Worm (Caenorhabditis elegans) whole organism, young adult: ENCODE measurements around the gene acdh-10.
A peak's percentile ranks its signal among the peaks of the same experiment; 100 is the strongest.

Source experiments
- B0336.3 ChIP-seq: fragments of 200-800 bp; sonication (Bioruptor generic); IDR thresholded peaks from 2 replicates; pipeline ENCODE4 v1.3.6; 2022; ENCODE audit warnings: missing genetic modification characterization, missing compliant biosample characterization
- C06A6.2 ChIP-seq: fragments of 200-800 bp; sonication (Bioruptor generic); conservative IDR thresholded peaks from 2 replicates; pipeline ENCODE4 v1.3.6; 2022; ENCODE audit warnings: missing genetic modification characterization, missing compliant biosample characterization
- C17E4.6 ChIP-seq: fragments of 200-800 bp; sonication (Bioruptor generic); IDR thresholded peaks from 2 replicates; pipeline ENCODE4 v1.3.6; 2022; ENCODE audit warnings: missing genetic modification reagents, missing genetic modification characterization, missing compliant biosample characterization
- F39B2.1 ChIP-seq: fragments of 200-800 bp; sonication (Bioruptor generic); IDR thresholded peaks from 2 replicates; pipeline ENCODE4 v1.3.6; 2022; ENCODE audit warnings: missing genetic modification reagents, missing genetic modification characterization, missing compliant biosample characterization
- F49E8.2 ChIP-seq: sonication (generic microtip); optimal IDR thresholded peaks from 3 replicates; lab custom pipeline; 2017; ENCODE audit warnings: missing genetic modification characterization, mild to moderate bottlenecking, missing compliant biosample characterization, antibody characterized with exemption, moderate library complexity; ENCODE audit not compliant: insufficient read depth
- F52B5.7 ChIP-seq: sonication (generic microtip); optimal IDR thresholded peaks from 2 replicates; lab custom pipeline; 2016; ENCODE audit warnings: mild to moderate bottlenecking, missing genetic modification characterization, missing compliant biosample characterization
- T07F8.4 ChIP-seq: sonication (generic microtip); optimal IDR thresholded peaks from 2 replicates; lab custom pipeline; 2016; ENCODE audit warnings: mild to moderate bottlenecking, missing genetic modification characterization, moderate library complexity, missing compliant biosample characterization
- Y56A3A.18 ChIP-seq: fragments of 200-800 bp; sonication (Bioruptor generic); IDR thresholded peaks from 2 replicates; pipeline ENCODE4 v1.3.6; 2022; ENCODE audit warnings: missing genetic modification reagents, missing genetic modification characterization, missing compliant biosample characterization
- Y95B8A.8 ChIP-seq: fragments of 200-800 bp; sonication (Bioruptor generic); IDR thresholded peaks from 2 replicates; pipeline ENCODE4 v1.3.6; 2022; ENCODE audit warnings: missing genetic modification reagents, missing genetic modification characterization, missing compliant biosample characterization
- ZK185.1 ChIP-seq: sonication (generic microtip); optimal IDR thresholded peaks from 2 replicates; lab custom pipeline; 2016; ENCODE audit warnings: mild to moderate bottlenecking, missing genetic modification characterization, missing compliant biosample characterization; ENCODE audit not compliant: poor library complexity, severe bottlenecking
- attf-3 ChIP-seq: fragments of 200-800 bp; sonication (Bioruptor generic); conservative IDR thresholded peaks from 2 replicates; pipeline ENCODE4 v1.3.6; 2022; ENCODE audit warnings: missing genetic modification reagents, missing genetic modification characterization, missing compliant biosample characterization
- attf-6 ChIP-seq: fragments of 200-800 bp; sonication (Bioruptor generic); IDR thresholded peaks from 2 replicates; pipeline ENCODE4 v1.3.6; 2022; ENCODE audit warnings: missing genetic modification reagents, missing genetic modification characterization, missing compliant biosample characterization
- cebp-1 ChIP-seq, 2 experiments: fragments of 200-800 bp in 1 of 2; sonication (Bioruptor generic) in 1 of 2; sonication (generic microtip) in 1 of 2; IDR thresholded peaks in 1 of 2; optimal IDR thresholded peaks in 1 of 2; 2 replicates each; pipeline versions ENCODE4 v1.3.6 to Lab custom; 2017 to 2022; ENCODE audit warnings: missing compliant biosample characterization in 2 of 2, missing genetic modification characterization in 2 of 2, mild to moderate bottlenecking in 1 of 2, missing genetic modification reagents in 1 of 2, moderate library complexity in 1 of 2
- cebp-2 ChIP-seq: fragments of 200-800 bp; sonication (Bioruptor generic); IDR thresholded peaks from 2 replicates; pipeline ENCODE4 v1.3.6; 2022; ENCODE audit warnings: missing genetic modification characterization, missing compliant biosample characterization
- dpff-1 ChIP-seq: sonication (generic microtip); optimal IDR thresholded peaks from 2 replicates; lab custom pipeline; 2017; ENCODE audit warnings: mild to moderate bottlenecking, missing genetic modification characterization, missing compliant biosample characterization
- efl-1 ChIP-seq: fragments of 150-350 bp; optimal IDR thresholded peaks from 2 replicates; lab custom pipeline; 2014; ENCODE audit warnings: missing biosample characterization, missing genetic modification reagents, missing genetic modification characterization
- fkh-3 ChIP-seq: sonication (generic microtip); optimal IDR thresholded peaks from 2 replicates; lab custom pipeline; 2016; ENCODE audit warnings: mild to moderate bottlenecking, missing genetic modification characterization, missing compliant biosample characterization
- him-1 ChIP-seq: sonication (generic microtip); optimal IDR thresholded peaks from 2 replicates; lab custom pipeline; 2016; ENCODE audit warnings: missing genotype, missing genetic modification reagents, missing genetic modification characterization, missing compliant biosample characterization
- hmg-20 ChIP-seq: fragments of 200-800 bp; sonication (Bioruptor generic); IDR thresholded peaks from 2 replicates; pipeline ENCODE4 v1.3.6; 2022; ENCODE audit warnings: missing genetic modification reagents, missing genetic modification characterization, missing compliant biosample characterization
- hrde-1 ChIP-seq: sonication (generic microtip); optimal IDR thresholded peaks from 2 replicates; lab custom pipeline; 2016; ENCODE audit warnings: missing genetic modification characterization, mild to moderate bottlenecking, missing compliant biosample characterization, moderate library complexity, missing genotype, missing genetic modification reagents, borderline replicate concordance
- hsf-1 ChIP-seq: fragments of 200-800 bp; sonication (Bioruptor generic); IDR thresholded peaks from 2 replicates; pipeline ENCODE4 v1.3.6; 2022; ENCODE audit warnings: missing genetic modification reagents, missing genetic modification characterization, missing compliant biosample characterization
- lin-26 ChIP-seq: fragments of 200-800 bp; sonication (Bioruptor generic); IDR thresholded peaks from 2 replicates; pipeline ENCODE4 v1.3.6; 2022; ENCODE audit warnings: missing genetic modification reagents, missing genetic modification characterization, missing compliant biosample characterization
- lsy-27 ChIP-seq: sonication (generic microtip); optimal IDR thresholded peaks from 2 replicates; lab custom pipeline; 2017; ENCODE audit warnings: missing genetic modification characterization, mild to moderate bottlenecking, missing compliant biosample characterization, antibody characterized with exemption, missing genotype, borderline replicate concordance; ENCODE audit not compliant: insufficient read depth
- madf-10 ChIP-seq: sonication (generic microtip); optimal IDR thresholded peaks from 2 replicates; lab custom pipeline; 2016; ENCODE audit warnings: mild to moderate bottlenecking, missing genetic modification characterization, missing compliant biosample characterization
- madf-3 ChIP-seq: fragments of 200-800 bp; sonication (Bioruptor generic); IDR thresholded peaks from 2 replicates; pipeline ENCODE4 v1.3.6; 2022; ENCODE audit warnings: missing genetic modification reagents, missing genetic modification characterization, missing compliant biosample characterization
- nfyb-1 ChIP-seq: fragments of 200-800 bp; sonication (Bioruptor generic); IDR thresholded peaks from 2 replicates; pipeline ENCODE4 v1.3.6; 2022; ENCODE audit warnings: missing genetic modification reagents, missing genetic modification characterization, missing compliant biosample characterization
- nhr-27 ChIP-seq: fragments of 200-800 bp; sonication (Bioruptor generic); optimal IDR thresholded peaks from 2 replicates; lab custom pipeline; 2018; ENCODE audit warnings: mild to moderate bottlenecking, missing genetic modification characterization, moderate library complexity, missing compliant biosample characterization
- nhr-80 ChIP-seq: sonication (generic microtip); optimal IDR thresholded peaks from 2 replicates; lab custom pipeline; 2016; ENCODE audit warnings: missing genetic modification characterization, missing compliant biosample characterization
- nhr-90 ChIP-seq: sonication (generic microtip); optimal IDR thresholded peaks from 2 replicates; lab custom pipeline; 2016; ENCODE audit warnings: missing genotype, mild to moderate bottlenecking, missing genetic modification characterization, missing compliant biosample characterization
- repo-1 ChIP-seq: sonication (generic microtip); optimal IDR thresholded peaks from 2 replicates; lab custom pipeline; 2017; ENCODE audit warnings: mild to moderate bottlenecking, missing genetic modification characterization, missing compliant biosample characterization
- sea-2 ChIP-seq: fragments of 200-800 bp; sonication (Bioruptor generic); IDR thresholded peaks from 2 replicates; pipeline ENCODE4 v1.3.6; 2022; ENCODE audit warnings: missing genetic modification characterization, missing compliant biosample characterization
- sptf-2 ChIP-seq: fragments of 200-800 bp; sonication (Bioruptor generic); optimal IDR thresholded peaks from 2 replicates; lab custom pipeline; 2018; ENCODE audit warnings: mild to moderate bottlenecking, missing genetic modification characterization, missing compliant biosample characterization
- unc-130 ChIP-seq: sonication (generic microtip); optimal IDR thresholded peaks from 2 replicates; lab custom pipeline; 2016; ENCODE audit warnings: missing genetic modification reagents, missing genetic modification characterization, missing compliant biosample characterization
- zfh-2 ChIP-seq: fragments of 200-800 bp; sonication (Bioruptor generic); conservative IDR thresholded peaks from 2 replicates; pipeline ENCODE4 v1.3.6; 2022; ENCODE audit warnings: missing genetic modification reagents, missing genetic modification characterization, missing compliant biosample characterization
- ztf-18 ChIP-seq: sonication (generic microtip); optimal IDR thresholded peaks from 2 replicates; lab custom pipeline; 2016; ENCODE audit warnings: missing genotype, mild to moderate bottlenecking, missing genetic modification characterization, missing compliant biosample characterization
- ztf-22 ChIP-seq: fragments of 200-800 bp; sonication (Bioruptor generic); optimal IDR thresholded peaks from 2 replicates; lab custom pipeline; 2018; ENCODE audit warnings: mild to moderate bottlenecking, missing genetic modification characterization, moderate library complexity, missing compliant biosample characterization
- ztf-25 ChIP-seq: fragments of 200-800 bp; sonication (Bioruptor generic); IDR thresholded peaks from 2 replicates; pipeline ENCODE4 v1.3.6; 2022; ENCODE audit warnings: missing genetic modification reagents, missing genetic modification characterization, missing compliant biosample characterization
- ztf-26 ChIP-seq: sonication (generic microtip); optimal IDR thresholded peaks from 2 replicates; lab custom pipeline; 2017; ENCODE audit warnings: missing genetic modification characterization, missing compliant biosample characterization
- ztf-28 ChIP-seq: fragments of 200-800 bp; sonication (Bioruptor generic); IDR thresholded peaks from 2 replicates; pipeline ENCODE4 v1.3.6; 2022; ENCODE audit warnings: missing genetic modification reagents, missing genetic modification characterization, missing compliant biosample characterization

Gene acdh-10

DNA sequence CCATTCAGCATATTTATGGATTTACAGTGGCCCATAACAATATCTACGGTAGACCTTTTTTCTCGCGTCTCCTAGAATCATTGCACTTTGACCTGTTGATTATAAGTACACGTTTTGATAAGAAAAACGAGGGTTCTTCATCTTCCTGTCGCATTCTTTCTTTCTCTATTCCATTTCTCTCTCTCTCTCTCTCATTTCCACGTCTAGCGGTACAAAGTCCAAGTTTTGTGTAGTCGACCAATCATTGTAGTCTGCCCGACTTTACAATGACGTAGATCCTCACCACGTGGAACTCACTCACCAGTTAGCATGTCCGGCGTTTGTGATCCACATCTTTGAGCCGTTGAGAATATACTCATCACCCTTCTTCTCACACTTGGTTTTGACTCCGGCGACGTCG is 1.5 kb upstream of the acdh-10 start:
- TF ChIP-seq F52B5.7 (no peak), fkh-3 (tag; lab: Kevin White, UChicago) (no peak), C17E4.6 (GFP tag; lab: Robert Waterston, UW) (no peak), madf-10 (tag; lab: Kevin White, UChicago) (no peak), efl-1 (GFP tag; lab: Kevin White, UChicago) (no peak), madf-3 (GFP tag; lab: Robert Waterston, UW) (no peak), nhr-90 (no peak), attf-6 (GFP tag; lab: Robert Waterston, UW) (no peak), nhr-27 (tag; lab: Kevin White, UChicago) (no peak), C06A6.2 (GFP tag; lab: Robert Waterston, UW) (no peak), Y56A3A.18 (GFP tag; lab: Robert Waterston, UW) (no peak), ztf-18 (no peak), unc-130 (GFP tag; lab: Kevin White, UChicago) (no peak), ztf-26 (tag; lab: Kevin White, UChicago) (peak; percentile 28), Y95B8A.8 (GFP tag; lab: Robert Waterston, UW) (no peak), cebp-1 (GFP tag; IDR thresholded peaks at IDR 0.05; lab: Robert Waterston, UW) (no peak), cebp-1 (tag; optimal IDR thresholded peaks at IDR 0.05; lab: Kevin White, UChicago) (no peak), nfyb-1 (GFP tag; lab: Robert Waterston, UW) (peak; percentile 45; the same call in 1 of the 2 replicates), cebp-2 (GFP tag; lab: Robert Waterston, UW) (no peak), attf-3 (GFP tag; lab: Robert Waterston, UW) (no peak), sea-2 (no peak), ZK185.1 (tag; lab: Kevin White, UChicago) (peak; percentile 3), hsf-1 (GFP tag; lab: Robert Waterston, UW) (no peak), repo-1 (tag; lab: Kevin White, UChicago) (no peak), nhr-80 (tag; lab: Kevin White, UChicago) (peak; percentile 27), ztf-25 (no peak), F39B2.1 (GFP tag; lab: Robert Waterston, UW) (no peak), hmg-20 (GFP tag; lab: Robert Waterston, UW) (no peak), hrde-1 (no peak), sptf-2 (GFP tag; lab: Kevin White, UChicago) (no peak), T07F8.4 (tag; lab: Kevin White, UChicago) (no peak), F49E8.2 (no peak), him-1 (no peak)
- TF ChIP-seq, all 124 proteins: peak for 4

DNA sequence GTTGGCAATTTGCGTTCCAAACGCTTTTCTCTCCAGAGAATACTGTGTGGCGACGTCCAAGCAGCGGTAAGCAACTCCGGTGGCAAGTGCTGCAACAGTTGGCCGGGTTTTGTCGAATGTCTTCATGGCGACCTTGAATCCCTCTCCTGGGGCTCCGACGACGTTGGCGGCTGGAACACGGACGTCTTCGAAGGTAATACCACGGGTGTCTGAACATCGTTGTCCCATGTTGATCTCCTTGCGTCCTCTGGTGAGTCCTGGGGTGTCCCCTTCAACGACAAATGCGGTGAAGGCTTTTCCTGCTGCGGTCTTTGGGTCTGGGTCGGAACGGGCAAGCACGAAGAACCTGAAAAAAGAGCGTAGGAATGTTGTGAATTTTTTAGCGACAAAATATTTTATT is 1.1 kb upstream of the acdh-10 start:
- TF ChIP-seq ztf-22 (GFP tag; lab: Kevin White, UChicago) (no peak), zfh-2 (GFP tag; lab: Robert Waterston, UW) (peak; percentile 45; the same call in 1 of the 2 replicates)

DNA sequence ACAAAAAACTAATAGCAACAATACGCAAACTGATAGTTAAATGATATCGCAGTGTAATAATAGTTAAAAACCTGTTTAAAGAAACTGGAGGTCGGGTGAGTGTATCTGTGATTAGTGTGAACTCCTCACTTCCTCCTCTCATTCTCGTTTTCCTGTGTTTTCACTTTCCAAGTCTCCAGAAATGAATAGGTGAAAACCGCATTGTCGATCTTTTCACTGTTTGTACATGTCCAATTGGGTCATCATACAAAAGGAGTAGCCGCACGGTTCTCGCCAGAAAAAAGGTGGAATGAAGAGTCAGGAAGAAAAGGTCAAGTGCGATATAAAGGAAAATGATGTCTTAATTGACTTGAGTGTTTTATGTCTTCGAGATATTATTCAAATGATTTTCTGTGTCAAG is 3.2 kb downstream of the acdh-10 start:
- TF ChIP-seq sptf-2 (GFP tag; lab: Kevin White, UChicago): no peak
- TF ChIP-seq lsy-27 (tag; lab: Kevin White, UChicago): no peak
- no peak for TF ChIP-seq dpff-1 (tag; lab: Kevin White, UChicago)
- no peak for TF ChIP-seq B0336.3 (GFP tag; lab: Robert Waterston, UW)
- no peak for TF ChIP-seq lin-26 (GFP tag; lab: Robert Waterston, UW)
- TF ChIP-seq ztf-28 (GFP tag; lab: Robert Waterston, UW): no peak
